Fruit fly (Drosophila melanogaster) whole organism, embryonic: Measurements from ENCODE around the gene CG14020.

Experiments
- ATbp ChIP-seq: fragments of 200-800 bp; sonication (Bioruptor generic); optimal IDR thresholded peaks from 2 replicates; lab custom pipeline; 2017; ENCODE audit warnings: missing biosample characterization, mild to moderate bottlenecking, missing genetic modification characterization, missing genetic modification reagents
- Ada2b ChIP-seq: fragments of 200-800 bp; sonication (Bioruptor generic); IDR thresholded peaks from 2 replicates; pipeline ENCODE4 v1.3.6; 2022; ENCODE audit warnings: missing biosample characterization, missing genetic modification characterization
- Atf6 ChIP-seq: fragments of 200-800 bp; sonication (Bioruptor generic); IDR thresholded peaks from 2 replicates; pipeline ENCODE4 v1.3.6; 2022; ENCODE audit warnings: missing biosample characterization, missing genetic modification characterization
- BEAF-32 ChIP-seq: fragments of 200-800 bp; sonication (Bioruptor generic); optimal IDR thresholded peaks from 3 replicates; lab custom pipeline; 2017; ENCODE audit warnings: missing biosample characterization, missing genetic modification characterization, mild to moderate bottlenecking, moderate library complexity, missing genetic modification reagents
- CG10366 ChIP-seq: fragments of 200-800 bp; sonication (Bioruptor generic); IDR thresholded peaks from 2 replicates; pipeline ENCODE4 v1.3.6; 2022; ENCODE audit warnings: missing biosample characterization, missing genetic modification characterization
- CG11093 ChIP-seq: fragments of 200-800 bp; sonication (Bioruptor generic); IDR thresholded peaks from 3 replicates; pipeline ENCODE4 v1.3.6; 2022; ENCODE audit warnings: missing biosample characterization, missing genetic modification characterization
- CG11456 ChIP-seq: fragments of 200-800 bp; sonication (Bioruptor generic); IDR thresholded peaks from 3 replicates; pipeline ENCODE4 v1.3.6; 2022; ENCODE audit warnings: missing biosample characterization, missing genetic modification characterization
- CG12391 ChIP-seq: fragments of 200-800 bp; sonication (Bioruptor generic); optimal IDR thresholded peaks from 3 replicates; lab custom pipeline; 2018; ENCODE audit warnings: missing biosample characterization, mild to moderate bottlenecking, missing genetic modification characterization, moderate library complexity
- CG13424 ChIP-seq: fragments of 200-800 bp; sonication (Bioruptor generic); optimal IDR thresholded peaks from 2 replicates; lab custom pipeline; 2019; ENCODE audit warnings: missing biosample characterization, mild to moderate bottlenecking, missing genetic modification characterization, moderate library complexity
- CG13894 ChIP-seq: fragments of 200-800 bp; sonication (Bioruptor generic); optimal IDR thresholded peaks from 3 replicates; lab custom pipeline; 2018; ENCODE audit warnings: missing biosample characterization, mild to moderate bottlenecking, missing genetic modification characterization, moderate library complexity
- CG17802 ChIP-seq: fragments of 200-800 bp; sonication (Bioruptor generic); optimal IDR thresholded peaks from 2 replicates; lab custom pipeline; 2018; ENCODE audit warnings: missing biosample characterization, mild to moderate bottlenecking, missing genetic modification characterization, moderate library complexity
- CG18262 ChIP-seq: fragments of 200-800 bp; optimal IDR thresholded peaks from 3 replicates; lab custom pipeline; 2019; ENCODE audit warnings: missing biosample characterization, mild to moderate bottlenecking, missing genetic modification characterization, moderate library complexity
- CG18476 ChIP-seq: fragments of 200-800 bp; sonication (Bioruptor generic); optimal IDR thresholded peaks from 2 replicates; lab custom pipeline; 2016; ENCODE audit warnings: missing biosample characterization, mild to moderate bottlenecking, missing genetic modification characterization
- CG18764 ChIP-seq: fragments of 200-800 bp; sonication (Bioruptor generic); optimal IDR thresholded peaks from 3 replicates; lab custom pipeline; 2016; ENCODE audit warnings: missing biosample characterization, missing genetic modification characterization
- CG2889 ChIP-seq: fragments of 200-800 bp; sonication (Bioruptor generic); IDR thresholded peaks from 3 replicates; pipeline ENCODE4 v1.3.6; 2022; ENCODE audit warnings: missing biosample characterization, missing genetic modification characterization
- CG32772 ChIP-seq: fragments of 200-800 bp; sonication (Bioruptor generic); IDR thresholded peaks from 2 replicates; pipeline ENCODE4 v1.3.6; 2022; ENCODE audit warnings: missing biosample characterization, missing genetic modification characterization
- CG34224 ChIP-seq: fragments of 200-800 bp; sonication (Bioruptor generic); IDR thresholded peaks from 3 replicates; pipeline ENCODE4 v1.3.6; 2022; ENCODE audit warnings: missing biosample characterization, missing genetic modification characterization; ENCODE audit not compliant: partially characterized antibody
- CG4328 ChIP-seq: fragments of 200-800 bp; sonication (Bioruptor generic); optimal IDR thresholded peaks from 3 replicates; lab custom pipeline; 2017; ENCODE audit warnings: missing biosample characterization, missing genetic modification reagents, missing genetic modification characterization
- CG6175 ChIP-seq: fragments of 200-800 bp; sonication (Bioruptor generic); IDR thresholded peaks from 3 replicates; pipeline ENCODE4 v1.3.6; 2022; ENCODE audit warnings: missing biosample characterization, missing genetic modification characterization
- CG6654 ChIP-seq: fragments of 200-800 bp; sonication (Bioruptor generic); optimal IDR thresholded peaks from 2 replicates; lab custom pipeline; 2017; ENCODE audit warnings: missing biosample characterization, mild to moderate bottlenecking, missing genetic modification characterization
- CG7987 ChIP-seq: fragments of 200-800 bp; sonication (Bioruptor generic); optimal IDR thresholded peaks from 2 replicates; lab custom pipeline; 2018; ENCODE audit warnings: missing biosample characterization, mild to moderate bottlenecking, missing genetic modification characterization, moderate library complexity
- CG8765 ChIP-seq: fragments of 200-800 bp; sonication (Bioruptor generic); IDR thresholded peaks from 2 replicates; pipeline ENCODE4 v1.3.6; 2022; ENCODE audit warnings: missing biosample characterization, missing genetic modification characterization
- CG9797 ChIP-seq: fragments of 200-800 bp; sonication (Bioruptor generic); optimal IDR thresholded peaks from 3 replicates; lab custom pipeline; 2018; ENCODE audit warnings: missing biosample characterization, mild to moderate bottlenecking, missing genetic modification characterization
- Camta ChIP-seq: fragments of 200-800 bp; sonication (Bioruptor generic); optimal IDR thresholded peaks from 2 replicates; lab custom pipeline; 2016; ENCODE audit warnings: missing biosample characterization, missing genetic modification characterization
- CrebB ChIP-seq: fragments of 200-800 bp; sonication (Bioruptor generic); optimal IDR thresholded peaks from 3 replicates; lab custom pipeline; 2018; ENCODE audit warnings: missing biosample characterization, mild to moderate bottlenecking, missing genetic modification characterization
- D19A ChIP-seq: fragments of 200-800 bp; optimal IDR thresholded peaks from 3 replicates; lab custom pipeline; 2019; ENCODE audit warnings: missing biosample characterization, mild to moderate bottlenecking, missing genetic modification characterization, moderate library complexity
- Gsc ChIP-seq: fragments of 200-800 bp; sonication (Bioruptor generic); IDR thresholded peaks from 2 replicates; pipeline ENCODE4 v1.3.6; 2022; ENCODE audit warnings: missing biosample characterization, missing genetic modification characterization
- Hand ChIP-seq: fragments of 200-800 bp; sonication (Bioruptor generic); optimal IDR thresholded peaks from 2 replicates; lab custom pipeline; 2017; ENCODE audit warnings: mild to moderate bottlenecking, missing biosample characterization, missing genetic modification reagents, missing genetic modification characterization
- Kr ChIP-seq: fragments of 200-800 bp; sonication (Bioruptor generic); optimal IDR thresholded peaks from 2 replicates; lab custom pipeline; 2017; ENCODE audit warnings: missing biosample characterization, mild to moderate bottlenecking, missing genetic modification characterization
- MESR4 ChIP-seq: fragments of 200-800 bp; sonication (Bioruptor generic); optimal IDR thresholded peaks from 2 replicates; lab custom pipeline; 2018; ENCODE audit warnings: missing biosample characterization, mild to moderate bottlenecking, missing genetic modification characterization, moderate library complexity
- Poxn ChIP-seq: fragments of 200-800 bp; sonication (Bioruptor generic); IDR thresholded peaks from 2 replicates; pipeline ENCODE4 v1.3.6; 2022; ENCODE audit warnings: missing biosample characterization, missing genetic modification characterization
- Side ChIP-seq: fragments of 200-800 bp; sonication (Bioruptor generic); optimal IDR thresholded peaks from 2 replicates; lab custom pipeline; 2016; ENCODE audit warnings: missing biosample characterization, missing genetic modification characterization
- Xbp1 ChIP-seq: fragments of 200-800 bp; sonication (Bioruptor generic); optimal IDR thresholded peaks from 3 replicates; lab custom pipeline; 2016; ENCODE audit warnings: missing biosample characterization, mild to moderate bottlenecking, missing genetic modification characterization
- br ChIP-seq: fragments of >200 bp; optimal IDR thresholded peaks from 2 replicates; lab custom pipeline; 2017
- crp ChIP-seq, 2 experiments: fragments of 200-800 bp; sonication (Bioruptor generic); optimal IDR thresholded peaks; 2 replicates in 1 of 2; 3 replicates in 1 of 2; lab custom pipeline; 2017; ENCODE audit warnings: missing biosample characterization in 2 of 2, missing genetic modification characterization in 2 of 2, mild to moderate bottlenecking in 1 of 2, moderate library complexity in 1 of 2
- dmrt99B ChIP-seq: fragments of 200-800 bp; sonication (Bioruptor generic); optimal IDR thresholded peaks from 2 replicates; lab custom pipeline; 2018; ENCODE audit warnings: missing biosample characterization, mild to moderate bottlenecking, missing genetic modification characterization, moderate library complexity
- eve ChIP-seq, 2 experiments: fragments of >200 bp; optimal IDR thresholded peaks; 2 replicates each; lab custom pipeline; 2017; ENCODE audit warnings: missing biosample characterization in 2 of 2, missing genetic modification characterization in 2 of 2
- eyg ChIP-seq: fragments of 200-800 bp; sonication (Bioruptor generic); optimal IDR thresholded peaks from 3 replicates; lab custom pipeline; 2016; ENCODE audit warnings: missing biosample characterization, missing genetic modification characterization
- fd96Cb ChIP-seq: fragments of 200-800 bp; sonication (Bioruptor generic); optimal IDR thresholded peaks from 2 replicates; lab custom pipeline; 2018; ENCODE audit warnings: missing biosample characterization, mild to moderate bottlenecking, missing genetic modification characterization, moderate library complexity
- kni ChIP-seq: fragments of 200-800 bp; sonication (Bioruptor generic); optimal IDR thresholded peaks from 3 replicates; lab custom pipeline; 2017; ENCODE audit warnings: mild to moderate bottlenecking, missing biosample characterization, missing genetic modification reagents, missing genetic modification characterization
- lilli ChIP-seq: fragments of 200-800 bp; sonication (Bioruptor generic); optimal IDR thresholded peaks from 3 replicates; lab custom pipeline; 2016; ENCODE audit warnings: missing biosample characterization, missing genetic modification characterization
- mam ChIP-seq: fragments of 200-800 bp; sonication (Bioruptor generic); optimal IDR thresholded peaks from 3 replicates; lab custom pipeline; 2016; ENCODE audit warnings: missing biosample characterization, missing genetic modification characterization
- pb ChIP-seq: fragments of 200-800 bp; sonication (Bioruptor generic); optimal IDR thresholded peaks from 3 replicates; lab custom pipeline; 2016; ENCODE audit warnings: missing biosample characterization, missing genetic modification characterization
- ro ChIP-seq: fragments of 200-800 bp; sonication (Bioruptor generic); IDR thresholded peaks from 2 replicates; pipeline ENCODE4 v1.3.6; 2022; ENCODE audit warnings: missing biosample characterization, missing genetic modification characterization
- scrt ChIP-seq: fragments of 200-800 bp; sonication (Bioruptor generic); optimal IDR thresholded peaks from 2 replicates; lab custom pipeline; 2018; ENCODE audit warnings: missing biosample characterization, mild to moderate bottlenecking, missing genetic modification characterization, moderate library complexity
- sens-2 ChIP-seq: fragments of 200-800 bp; sonication (Bioruptor generic); IDR thresholded peaks from 2 replicates; pipeline ENCODE4 v1.3.6; 2022; ENCODE audit warnings: missing biosample characterization, missing genetic modification characterization
- slbo ChIP-seq: fragments of 200-800 bp; sonication (Bioruptor generic); IDR thresholded peaks from 2 replicates; pipeline ENCODE4 v1.3.6; 2022; ENCODE audit warnings: missing biosample characterization, missing genetic modification characterization
- slou ChIP-seq: fragments of 200-800 bp; sonication (Bioruptor generic); optimal IDR thresholded peaks from 3 replicates; lab custom pipeline; 2016; ENCODE audit warnings: missing biosample characterization, missing genetic modification characterization
- tll ChIP-seq, 2 experiments: fragments of 200-800 bp in 1 of 2; fragments of >200 bp in 1 of 2; sonication (Bioruptor generic) in 1 of 2; optimal IDR thresholded peaks; 2 replicates each; lab custom pipeline; 2017 to 2019; ENCODE audit warnings: missing biosample characterization in 2 of 2, missing genetic modification characterization in 2 of 2, mild to moderate bottlenecking in 1 of 2, moderate library complexity in 1 of 2
- zen ChIP-seq: fragments of 200-800 bp; sonication (Bioruptor generic); optimal IDR thresholded peaks from 3 replicates; lab custom pipeline; 2018; ENCODE audit warnings: missing biosample characterization, mild to moderate bottlenecking, missing genetic modification characterization, moderate library complexity
- zfh1 ChIP-seq: fragments of 200-800 bp; sonication (Bioruptor generic); IDR thresholded peaks from 3 replicates; pipeline ENCODE4 v1.3.6; 2022; ENCODE audit warnings: missing biosample characterization, missing genetic modification characterization

The CG14020 gene

dm6 chr2L:5476699-5477098 lies 40.8 kb upstream of the CG14020 start (continued):
- TF ChIP-seq ro (peak; percentile 68; the same call in 1 of the 2 replicates), CG7987 (GFP tag; lab: Kevin White, UChicago) (peak; percentile 41), CG6654 (no peak), Side (peak; percentile 93), kni (GFP tag; lab: Kevin White, UChicago) (peak; percentile 18), CG32772 (GFP tag; lab: Robert Waterston, UW) (peak; percentile 88), CG11093 (peak; percentile 74), CG9797 (peak; percentile 3), eyg (GFP tag; lab: Kevin White, UChicago) (peak; percentile 66), CG2889 (GFP tag; lab: Robert Waterston, UW) (peak; percentile 80; the same call in 2 of the 3 replicates), CG18262 (tag; lab: Kevin White, UChicago) (peak; percentile 83), Poxn (GFP tag; lab: Robert Waterston, UW) (no peak), CG18764 (GFP tag; lab: Kevin White, UChicago) (peak; percentile 64), CG13424 (tag; lab: Kevin White, UChicago) (peak; percentile 86), lilli (peak; percentile 89), CG10366 (peak; percentile 89), CG6175 (peak; percentile 62; the same call in 2 of the 3 replicates), CG11456 (GFP tag; lab: Robert Waterston, UW) (peak; percentile 82), mam (peak; percentile 85), crp (GFP tag; optimal IDR thresholded peaks at IDR 0.05; lab: Kevin White, UChicago) (peak in 1 of 2 experiments; percentile 6), CG8765 (GFP tag; lab: Robert Waterston, UW) (peak; percentile 88), zfh1 (GFP tag; lab: Robert Waterston, UW) (peak; percentile 95), Ada2b (peak; percentile 79), slou (GFP tag; lab: Kevin White, UChicago) (no peak), CG13894 (tag; lab: Kevin White, UChicago) (no peak), tll (GFP tag; optimal IDR thresholded peaks at IDR 0.05; lab: Kevin White, UChicago) (no peak), CG4328 (GFP tag; lab: Kevin White, UChicago) (peak; percentile 6), Hand (no peak), CG12391 (tag; lab: Kevin White, UChicago) (peak; percentile 87), fd96Cb (tag; lab: Kevin White, UChicago) (peak; percentile 84), sens-2 (GFP tag; lab: Robert Waterston, UW) (peak; percentile 92), Atf6 (GFP tag; lab: Robert Waterston, UW) (peak; percentile 74; the same call in 1 of the 2 replicates), scrt (peak; percentile 37), ATbp (GFP tag; lab: Kevin White, UChicago) (peak; percentile 84), CG18476 (peak; percentile 15), br (no peak), CG34224 (GFP tag; lab: Robert Waterston, UW) (no peak), Camta (peak; percentile 92), pb (GFP tag; lab: Kevin White, UChicago) (peak; percentile 79), Xbp1 (GFP tag; lab: Kevin White, UChicago) (peak; percentile 77), CrebB (tag; lab: Kevin White, UChicago) (peak; percentile 61), Kr (GFP tag; lab: Kevin White, UChicago) (peak; percentile 60), D19A (tag; lab: Kevin White, UChicago) (peak; percentile 68), CG17802 (tag; lab: Kevin White, UChicago) (peak; percentile 38), eve (GFP tag; optimal IDR thresholded peaks at IDR 0.05; lab: Kevin White, UChicago) (peak in 1 of 2 experiments; percentile 89), BEAF-32 (GFP tag; lab: Kevin White, UChicago) (no peak), slbo (GFP tag; lab: Robert Waterston, UW) (peak; percentile 85), zen (tag; lab: Kevin White, UChicago) (peak; percentile 63), Gsc (GFP tag; lab: Robert Waterston, UW) (peak; percentile 75), MESR4 (GFP tag; lab: Kevin White, UChicago) (peak; percentile 22), dmrt99B (tag; lab: Kevin White, UChicago) (peak; percentile 78)
